Worm (Caenorhabditis elegans) whole organism, young adult: ENCODE data around the gene ska-3.

Source experiments
- B0019.2 ChIP-seq: fragments of 200-800 bp; sonication (Bioruptor generic); conservative IDR thresholded peaks from 2 replicates; pipeline ENCODE4 v1.3.6; 2022; ENCODE audit warnings: missing genetic modification reagents, missing genetic modification characterization, missing compliant biosample characterization
- B0035.1 ChIP-seq: sonication (generic microtip); optimal IDR thresholded peaks from 2 replicates; lab custom pipeline; 2016; ENCODE audit warnings: missing genetic modification characterization, mild to moderate bottlenecking, missing compliant biosample characterization, missing genotype, missing genetic modification reagents
- B0261.1 ChIP-seq: sonication (generic microtip); optimal IDR thresholded peaks from 2 replicates; lab custom pipeline; 2016; ENCODE audit warnings: mild to moderate bottlenecking, missing genetic modification characterization, moderate library complexity, missing compliant biosample characterization
- F55B11.4 ChIP-seq: sonication (generic microtip); optimal IDR thresholded peaks from 2 replicates; lab custom pipeline; 2016; ENCODE audit warnings: missing compliant biosample characterization, missing genetic modification characterization, borderline replicate concordance; ENCODE audit not compliant: insufficient read depth
- F57C9.4 ChIP-seq: sonication (generic microtip); optimal IDR thresholded peaks from 2 replicates; lab custom pipeline; 2017; ENCODE audit warnings: mild to moderate bottlenecking, missing genetic modification characterization, missing compliant biosample characterization
- K12H6.12 ChIP-seq: fragments of 200-800 bp; sonication (Bioruptor generic); optimal IDR thresholded peaks from 2 replicates; lab custom pipeline; 2018; ENCODE audit warnings: mild to moderate bottlenecking, missing genetic modification characterization, missing compliant biosample characterization
- T26A5.8 ChIP-seq: sonication (generic microtip); optimal IDR thresholded peaks from 2 replicates; lab custom pipeline; 2016; ENCODE audit warnings: missing genetic modification characterization, missing compliant biosample characterization
- Y53F4B.3 ChIP-seq: fragments of 200-800 bp; sonication (Bioruptor generic); IDR thresholded peaks from 2 replicates; pipeline ENCODE4 v1.3.6; 2022; ENCODE audit warnings: missing genetic modification reagents, missing genetic modification characterization, missing compliant biosample characterization
- Y56A3A.18 ChIP-seq: fragments of 200-800 bp; sonication (Bioruptor generic); IDR thresholded peaks from 2 replicates; pipeline ENCODE4 v1.3.6; 2022; ENCODE audit warnings: missing genetic modification reagents, missing genetic modification characterization, missing compliant biosample characterization
- Y95B8A.8 ChIP-seq: fragments of 200-800 bp; sonication (Bioruptor generic); IDR thresholded peaks from 2 replicates; pipeline ENCODE4 v1.3.6; 2022; ENCODE audit warnings: missing genetic modification reagents, missing genetic modification characterization, missing compliant biosample characterization
- akir-1 ChIP-seq: fragments of 200-800 bp; sonication (Bioruptor generic); optimal IDR thresholded peaks from 2 replicates; lab custom pipeline; 2018; ENCODE audit warnings: mild to moderate bottlenecking, missing genetic modification characterization, moderate library complexity, missing compliant biosample characterization
- athp-1 ChIP-seq: sonication (generic microtip); optimal IDR thresholded peaks from 2 replicates; lab custom pipeline; 2017; ENCODE audit warnings: mild to moderate bottlenecking, missing genetic modification characterization, missing compliant biosample characterization
- attf-6 ChIP-seq: fragments of 200-800 bp; sonication (Bioruptor generic); IDR thresholded peaks from 2 replicates; pipeline ENCODE4 v1.3.6; 2022; ENCODE audit warnings: missing genetic modification reagents, missing genetic modification characterization, missing compliant biosample characterization
- bed-1 ChIP-seq: fragments of 200-800 bp; sonication (Bioruptor generic); IDR thresholded peaks from 2 replicates; pipeline ENCODE4 v1.3.6; 2022; ENCODE audit warnings: missing genetic modification reagents, missing genetic modification characterization, missing compliant biosample characterization
- bed-2 ChIP-seq: fragments of 200-800 bp; sonication (Bioruptor generic); IDR thresholded peaks from 2 replicates; pipeline ENCODE4 v1.3.6; 2022; ENCODE audit warnings: missing genetic modification reagents, missing genetic modification characterization, missing compliant biosample characterization
- ceh-27 ChIP-seq: fragments of 200-800 bp; sonication (Bioruptor generic); optimal IDR thresholded peaks from 2 replicates; lab custom pipeline; 2018; ENCODE audit warnings: mild to moderate bottlenecking, missing genetic modification characterization, moderate library complexity, missing compliant biosample characterization
- dpl-1 ChIP-seq: fragments of 150-350 bp; optimal IDR thresholded peaks from 2 replicates; lab custom pipeline; 2014; ENCODE audit warnings: missing biosample characterization, missing genetic modification reagents, missing genetic modification characterization
- egrh-3 ChIP-seq: fragments of 200-800 bp; sonication (Bioruptor generic); IDR thresholded peaks from 2 replicates; pipeline ENCODE4 v1.3.6; 2022; ENCODE audit warnings: missing genetic modification reagents, missing genetic modification characterization, missing compliant biosample characterization
- ekl-4 ChIP-seq: fragments of 200-800 bp; sonication (Bioruptor generic); IDR thresholded peaks from 2 replicates; pipeline ENCODE4 v1.3.6; 2022; ENCODE audit warnings: missing genetic modification reagents, missing genetic modification characterization, missing compliant biosample characterization
- hrde-1 ChIP-seq: sonication (generic microtip); optimal IDR thresholded peaks from 2 replicates; lab custom pipeline; 2016; ENCODE audit warnings: missing genetic modification characterization, mild to moderate bottlenecking, missing compliant biosample characterization, moderate library complexity, missing genotype, missing genetic modification reagents, borderline replicate concordance
- let-526 ChIP-seq: fragments of 200-800 bp; sonication (Bioruptor generic); IDR thresholded peaks from 2 replicates; pipeline ENCODE4 v1.3.6; 2022; ENCODE audit warnings: missing genetic modification reagents, missing genetic modification characterization, missing compliant biosample characterization
- lin-54 ChIP-seq: fragments of 200-800 bp; sonication (Bioruptor generic); optimal IDR thresholded peaks from 2 replicates; lab custom pipeline; 2018; ENCODE audit warnings: mild to moderate bottlenecking, missing genetic modification characterization, missing compliant biosample characterization
- lir-1 ChIP-seq: fragments of 200-800 bp; sonication (Bioruptor generic); conservative IDR thresholded peaks from 2 replicates; pipeline ENCODE4 v1.3.6; 2022; ENCODE audit warnings: missing genetic modification reagents, missing genetic modification characterization, missing compliant biosample characterization
- nfya-1 ChIP-seq: sonication (generic microtip); optimal IDR thresholded peaks from 2 replicates; lab custom pipeline; 2017; ENCODE audit warnings: antibody characterized with exemption, missing compliant biosample characterization, missing genetic modification characterization, borderline replicate concordance; ENCODE audit not compliant: insufficient read depth
- nfyb-1 ChIP-seq: fragments of 200-800 bp; sonication (Bioruptor generic); IDR thresholded peaks from 2 replicates; pipeline ENCODE4 v1.3.6; 2022; ENCODE audit warnings: missing genetic modification reagents, missing genetic modification characterization, missing compliant biosample characterization
- nhr-179 ChIP-seq: sonication (generic microtip); optimal IDR thresholded peaks from 2 replicates; lab custom pipeline; 2016; ENCODE audit warnings: mild to moderate bottlenecking, missing genetic modification characterization, missing compliant biosample characterization
- nhr-80 ChIP-seq: sonication (generic microtip); optimal IDR thresholded peaks from 2 replicates; lab custom pipeline; 2016; ENCODE audit warnings: missing genetic modification characterization, missing compliant biosample characterization
- pha-4 ChIP-seq: fragments of 150-350 bp; sonication (generic microtip); optimal IDR thresholded peaks from 2 replicates; lab custom pipeline; 2014; ENCODE audit warnings: missing biosample characterization, missing genetic modification reagents, missing genetic modification characterization
- rcor-1 ChIP-seq: fragments of 200-800 bp; sonication (Bioruptor generic); IDR thresholded peaks from 2 replicates; pipeline ENCODE4 v1.3.6; 2022; ENCODE audit warnings: missing genetic modification reagents, missing genetic modification characterization, missing compliant biosample characterization
- repo-1 ChIP-seq: sonication (generic microtip); optimal IDR thresholded peaks from 2 replicates; lab custom pipeline; 2017; ENCODE audit warnings: mild to moderate bottlenecking, missing genetic modification characterization, missing compliant biosample characterization
- sptf-2 ChIP-seq: fragments of 200-800 bp; sonication (Bioruptor generic); optimal IDR thresholded peaks from 2 replicates; lab custom pipeline; 2018; ENCODE audit warnings: mild to moderate bottlenecking, missing genetic modification characterization, missing compliant biosample characterization
- tbp1 ChIP-seq: fragments of 200-800 bp; sonication (Bioruptor generic); optimal IDR thresholded peaks from 2 replicates; lab custom pipeline; 2018; ENCODE audit warnings: mild to moderate bottlenecking, missing genetic modification characterization, missing compliant biosample characterization
- unc-130 ChIP-seq: sonication (generic microtip); optimal IDR thresholded peaks from 2 replicates; lab custom pipeline; 2016; ENCODE audit warnings: missing genetic modification reagents, missing genetic modification characterization, missing compliant biosample characterization
- zfh-2 ChIP-seq: fragments of 200-800 bp; sonication (Bioruptor generic); conservative IDR thresholded peaks from 2 replicates; pipeline ENCODE4 v1.3.6; 2022; ENCODE audit warnings: missing genetic modification reagents, missing genetic modification characterization, missing compliant biosample characterization
- ztf-22 ChIP-seq: fragments of 200-800 bp; sonication (Bioruptor generic); optimal IDR thresholded peaks from 2 replicates; lab custom pipeline; 2018; ENCODE audit warnings: mild to moderate bottlenecking, missing genetic modification characterization, moderate library complexity, missing compliant biosample characterization
- ztf-25 ChIP-seq: fragments of 200-800 bp; sonication (Bioruptor generic); IDR thresholded peaks from 2 replicates; pipeline ENCODE4 v1.3.6; 2022; ENCODE audit warnings: missing genetic modification reagents, missing genetic modification characterization, missing compliant biosample characterization
- ztf-3 ChIP-seq: fragments of 200-800 bp; sonication (Bioruptor generic); optimal IDR thresholded peaks from 2 replicates; lab custom pipeline; 2018; ENCODE audit warnings: mild to moderate bottlenecking, missing genetic modification characterization, missing compliant biosample characterization

The ska-3 gene

ce11 chrIII:5680141-5680540, 1.3 kb upstream of the ska-3 start, which contains the start of gene pst-2 (continued):
- TF ChIP-seq Y95B8A.8 (GFP tag; lab: Robert Waterston, UW) (0 out of 2 replicates have a peak, but pooled peaks have one; percentile 6), dpl-1 (GFP tag; lab: Kevin White, UChicago) (no peak), Y56A3A.18 (GFP tag; lab: Robert Waterston, UW) (no peak; the same call in 1 of the 2 replicates)

- TF ChIP-seq K12H6.12: no peak
- no peak for TF ChIP-seq ztf-25
- no peak for TF ChIP-seq nhr-80 (tag; lab: Kevin White, UChicago)
- TF ChIP-seq nhr-179 (tag; lab: Kevin White, UChicago): no peak
- no peak for TF ChIP-seq sptf-2
- TF ChIP-seq attf-6 (GFP tag; lab: Robert Waterston, UW): no peak
- no peak for TF ChIP-seq Y53F4B.3 (GFP tag; lab: Robert Waterston, UW)
- no peak for TF ChIP-seq nfyb-1
- TF ChIP-seq bed-1 (GFP tag; lab: Robert Waterston, UW): no peak
- no peak for TF ChIP-seq B0261.1 (tag; lab: Kevin White, UChicago)
- no peak for TF ChIP-seq pha-4 (tag; lab: Kevin White, UChicago)
- TF ChIP-seq rcor-1 (GFP tag; lab: Robert Waterston, UW): no peak
Measured at ce11 chrIII:5677790-5678189, 1.0 kb downstream of the ska-3 start, which contains the start of gene F54E7.9. F54E7.9 (minus strand) TSS chrIII:5677890.

- TF ChIP-seq repo-1: peak; percentile 15
- no peak for TF ChIP-seq ztf-3 (GFP tag; lab: Kevin White, UChicago)
- no peak for TF ChIP-seq ztf-22
- no peak for TF ChIP-seq tbp1
- no peak for TF ChIP-seq hrde-1 (tag; lab: Kevin White, UChicago)
- TF ChIP-seq akir-1 (GFP tag; lab: Kevin White, UChicago): no peak
- TF ChIP-seq bed-2: no peak
- no peak for TF ChIP-seq athp-1 (tag; lab: Kevin White, UChicago)
- no peak for TF ChIP-seq ekl-4
- TF ChIP-seq F55B11.4: no peak
- TF ChIP-seq ceh-27 (GFP tag; lab: Kevin White, UChicago): no peak
- TF ChIP-seq nfya-1 (tag; lab: Kevin White, UChicago): no peak
- TF ChIP-seq lin-54 (GFP tag; lab: Kevin White, UChicago): no peak
- TF ChIP-seq zfh-2: peak; percentile 91
- no peak for TF ChIP-seq T26A5.8 (tag; lab: Kevin White, UChicago)
- no peak for TF ChIP-seq B0035.1 (tag; lab: Kevin White, UChicago)
- no peak for TF ChIP-seq F57C9.4 (tag; lab: Kevin White, UChicago)
- TF ChIP-seq let-526: no peak
- TF ChIP-seq B0019.2 (GFP tag; lab: Robert Waterston, UW): no peak
- peak; percentile 80; the same call in 1 of the 2 replicates for TF ChIP-seq egrh-3 (GFP tag; lab: Robert Waterston, UW)
- TF ChIP-seq unc-130 (GFP tag; lab: Kevin White, UChicago): no peak
- no peak for TF ChIP-seq lir-1 (GFP tag; lab: Robert Waterston, UW)
Measured at ce11 chrIII:5675384-5675984, 3.3 kb downstream of the ska-3 start.
